Worm (Caenorhabditis elegans) whole organism, L4 larva: ENCODE data around the gene mel-46.

Experiments
- F10B5.3 ChIP-seq: sonication (generic microtip); optimal IDR thresholded peaks from 2 replicates; lab custom pipeline; 2016; ENCODE audit warnings: mild to moderate bottlenecking, missing genetic modification characterization, missing compliant biosample characterization
- F37D6.2 ChIP-seq: sonication (generic microtip); optimal IDR thresholded peaks from 2 replicates; lab custom pipeline; 2016; ENCODE audit warnings: mild to moderate bottlenecking, missing genetic modification characterization, missing compliant biosample characterization
- R02D3.7 ChIP-seq: fragments of 150-350 bp; sonication (generic microtip); optimal IDR thresholded peaks from 3 replicates; lab custom pipeline; 2014; ENCODE audit warnings: missing biosample characterization, missing genetic modification characterization
- Y105C5A.15 ChIP-seq: fragments of 200-800 bp; sonication (Bioruptor generic); IDR thresholded peaks from 2 replicates; pipeline ENCODE4 v1.3.6; 2022; ENCODE audit warnings: missing genetic modification characterization, missing compliant biosample characterization
- Y48G9A.11 ChIP-seq: fragments of 200-800 bp; sonication (Bioruptor generic); IDR thresholded peaks from 2 replicates; pipeline ENCODE4 v1.3.6; 2022; ENCODE audit warnings: missing genetic modification reagents, missing genetic modification characterization, missing compliant biosample characterization
- Y5F2A.4 ChIP-seq: fragments of 200-800 bp; sonication (Bioruptor generic); optimal IDR thresholded peaks from 2 replicates; lab custom pipeline; 2018; ENCODE audit warnings: mild to moderate bottlenecking, missing genetic modification characterization, missing compliant biosample characterization
- ZK546.5 ChIP-seq, 2 experiments: sonication (generic microtip); optimal IDR thresholded peaks; 2 replicates each; lab custom pipeline; 2017; ENCODE audit warnings: missing biosample characterization in 2 of 2, missing genetic modification characterization in 2 of 2
- aha-1 ChIP-seq: fragments of 150-350 bp; peaks from one replicate; lab custom pipeline; 2014; ENCODE audit warnings: missing biosample characterization, missing genetic modification characterization
- aly-2 ChIP-seq: sonication (generic microtip); optimal IDR thresholded peaks from 2 replicates; lab custom pipeline; 2018; ENCODE audit warnings: missing biosample characterization, missing genetic modification characterization
- arid-1 ChIP-seq: fragments of 200-800 bp; sonication (Bioruptor generic); conservative IDR thresholded peaks from 2 replicates; pipeline ENCODE4 v1.3.6; 2022; ENCODE audit warnings: missing genetic modification reagents, missing genetic modification characterization, missing compliant biosample characterization
- ceh-32 ChIP-seq: sonication (generic microtip); optimal IDR thresholded peaks from 2 replicates; lab custom pipeline; 2016; ENCODE audit warnings: mild to moderate bottlenecking, missing genetic modification characterization, missing compliant biosample characterization; ENCODE audit not compliant: poor library complexity
- ceh-44 ChIP-seq: fragments of 200-800 bp; sonication (Bioruptor generic); IDR thresholded peaks from 2 replicates; pipeline ENCODE4 v1.3.6; 2022; ENCODE audit warnings: missing genetic modification reagents, missing genetic modification characterization, missing compliant biosample characterization
- ceh-62 ChIP-seq: sonication (generic microtip); optimal IDR thresholded peaks from 2 replicates; lab custom pipeline; 2017; ENCODE audit warnings: missing biosample characterization, missing genetic modification characterization
- ctbp-1 ChIP-seq: fragments of 200-800 bp; sonication (Bioruptor generic); IDR thresholded peaks from 2 replicates; pipeline ENCODE4 v1.3.6; 2022; ENCODE audit warnings: missing genetic modification reagents, missing genetic modification characterization, missing compliant biosample characterization
- daf-16 ChIP-seq, 3 experiments: sonication (generic microtip); optimal IDR thresholded peaks; 2 replicates each; lab custom pipeline; 2016 to 2017; ENCODE audit warnings: missing genetic modification characterization in 3 of 3, missing genetic modification reagents in 3 of 3, mild to moderate bottlenecking in 2 of 3, missing compliant biosample characterization in 2 of 3, missing biosample characterization in 1 of 3, moderate library complexity in 1 of 3
- daf-19 ChIP-seq: fragments of 200-800 bp; sonication (Bioruptor generic); conservative IDR thresholded peaks from 2 replicates; pipeline ENCODE4 v1.3.6; 2022; ENCODE audit warnings: missing genetic modification characterization, missing compliant biosample characterization
- dmd-8 ChIP-seq: fragments of 200-800 bp; sonication (Bioruptor generic); IDR thresholded peaks from 2 replicates; pipeline ENCODE4 v1.3.6; 2022; ENCODE audit warnings: missing genetic modification characterization, missing compliant biosample characterization
- duxl-1 ChIP-seq: sonication (generic microtip); optimal IDR thresholded peaks from 2 replicates; lab custom pipeline; 2016; ENCODE audit warnings: mild to moderate bottlenecking, missing genetic modification characterization, moderate library complexity, missing compliant biosample characterization; ENCODE audit not compliant: poor library complexity
- egl-27 ChIP-seq: sonication (generic microtip); optimal IDR thresholded peaks from 3 replicates; lab custom pipeline; 2017; ENCODE audit warnings: missing biosample characterization, missing genetic modification reagents, missing genetic modification characterization
- hif-1 ChIP-seq, 2 experiments: sonication (generic microtip); optimal IDR thresholded peaks; 2 replicates each; lab custom pipeline; 2016 to 2017; ENCODE audit warnings: missing compliant biosample characterization in 2 of 2, missing genetic modification characterization in 2 of 2, missing genetic modification reagents in 2 of 2, missing genotype in 2 of 2, mild to moderate bottlenecking in 1 of 2
- hlh-30 ChIP-seq: sonication (generic microtip); optimal IDR thresholded peaks from 2 replicates; lab custom pipeline; 2017; ENCODE audit warnings: antibody characterized with exemption, mild to moderate bottlenecking, missing genetic modification characterization, missing compliant biosample characterization; ENCODE audit not compliant: insufficient read depth
- hmg-1.1 ChIP-seq: fragments of 200-800 bp; sonication (Bioruptor generic); IDR thresholded peaks from 2 replicates; pipeline ENCODE4 v1.3.6; 2022; ENCODE audit warnings: missing genetic modification reagents, missing genetic modification characterization, missing compliant biosample characterization
- lin-1 ChIP-seq: fragments of 200-800 bp; sonication (Bioruptor generic); IDR thresholded peaks from 2 replicates; pipeline ENCODE4 v1.3.6; 2022; ENCODE audit warnings: missing genetic modification reagents, missing genetic modification characterization, missing compliant biosample characterization
- lin-15B ChIP-seq: fragments of 150-350 bp; sonication (generic microtip); optimal IDR thresholded peaks from 3 replicates; lab custom pipeline; 2014; ENCODE audit warnings: missing biosample characterization, missing genetic modification characterization
- lin-38 ChIP-seq: fragments of 200-800 bp; sonication (Bioruptor generic); IDR thresholded peaks from 2 replicates; pipeline ENCODE4 v1.3.6; 2022; ENCODE audit warnings: missing genetic modification reagents, missing genetic modification characterization, missing compliant biosample characterization
- lir-3 ChIP-seq: sonication (generic microtip); optimal IDR thresholded peaks from 2 replicates; lab custom pipeline; 2016; ENCODE audit warnings: mild to moderate bottlenecking, missing genetic modification characterization, missing compliant biosample characterization
- lsy-2 ChIP-seq, 2 experiments: fragments of 150-350 bp in 1 of 2; sonication (generic microtip) in 1 of 2; optimal IDR thresholded peaks; 2 replicates each; lab custom pipeline; 2014 to 2017; ENCODE audit warnings: missing biosample characterization in 2 of 2, missing genetic modification characterization in 2 of 2
- madf-5 ChIP-seq, 2 experiments: fragments of 200-800 bp; sonication (Bioruptor generic); IDR thresholded peaks; 2 replicates each; pipeline ENCODE4 v1.3.6; 2022; ENCODE audit warnings: missing compliant biosample characterization in 2 of 2, missing genetic modification characterization in 2 of 2
- mdl-1 ChIP-seq, 2 experiments: fragments of 150-350 bp in 1 of 2; sonication (generic microtip) in 1 of 2; optimal IDR thresholded peaks; 2 replicates each; lab custom pipeline; 2014 to 2017; ENCODE audit warnings: missing biosample characterization in 2 of 2, missing genetic modification characterization in 2 of 2
- mdt-29 ChIP-seq: fragments of 200-800 bp; sonication (Bioruptor generic); IDR thresholded peaks from 2 replicates; pipeline ENCODE4 v1.3.6; 2022; ENCODE audit warnings: missing genetic modification reagents, missing genetic modification characterization, missing compliant biosample characterization
- mep-1 ChIP-seq: fragments of 150-350 bp; sonication (generic microtip); optimal IDR thresholded peaks from 3 replicates; lab custom pipeline; 2014; ENCODE audit warnings: missing biosample characterization, missing genetic modification characterization
- nhr-25 ChIP-seq: sonication (generic microtip); optimal IDR thresholded peaks from 2 replicates; lab custom pipeline; 2017; ENCODE audit warnings: missing genetic modification characterization, mild to moderate bottlenecking, missing compliant biosample characterization, antibody characterized with exemption, moderate library complexity, borderline replicate concordance; ENCODE audit not compliant: insufficient read depth
- nhr-28 ChIP-seq: fragments of 150-350 bp; optimal IDR thresholded peaks from 2 replicates; lab custom pipeline; 2014; ENCODE audit warnings: missing biosample characterization, missing genetic modification characterization
- nhr-41 ChIP-seq: fragments of 200-800 bp; sonication (Bioruptor generic); IDR thresholded peaks from 2 replicates; pipeline ENCODE4 v1.3.6; 2022; ENCODE audit warnings: missing genetic modification reagents, missing genetic modification characterization, missing compliant biosample characterization
- nhr-42 ChIP-seq: fragments of 200-800 bp; sonication (Bioruptor generic); IDR thresholded peaks from 2 replicates; pipeline ENCODE4 v1.3.6; 2022; ENCODE audit warnings: missing genetic modification characterization, missing compliant biosample characterization
- nhr-76 ChIP-seq: fragments of 150-350 bp; optimal IDR thresholded peaks from 2 replicates; lab custom pipeline; 2014; ENCODE audit warnings: missing biosample characterization, missing genetic modification characterization
- pha-4 ChIP-seq, 2 experiments: fragments of 150-350 bp in 1 of 2; fragments of 200-800 bp in 1 of 2; sonication (Bioruptor generic) in 1 of 2; IDR thresholded peaks in 1 of 2; optimal IDR thresholded peaks in 1 of 2; 2 replicates each; pipeline versions ENCODE4 v1.3.6 to Lab custom; 2014 to 2022; ENCODE audit warnings: missing genetic modification characterization in 2 of 2, missing genetic modification reagents in 2 of 2, missing biosample characterization in 1 of 2, missing compliant biosample characterization in 1 of 2
- php-3 ChIP-seq: fragments of 200-800 bp; sonication (Bioruptor generic); IDR thresholded peaks from 2 replicates; pipeline ENCODE4 v1.3.6; 2022; ENCODE audit warnings: missing genetic modification reagents, missing genetic modification characterization, missing compliant biosample characterization
- set-16 ChIP-seq: fragments of 200-800 bp; sonication (Bioruptor generic); IDR thresholded peaks from 2 replicates; pipeline ENCODE4 v1.3.6; 2022; ENCODE audit warnings: missing genetic modification reagents, missing genetic modification characterization, missing compliant biosample characterization
- skn-1 ChIP-seq: fragments of 150-350 bp; optimal IDR thresholded peaks from 2 replicates; lab custom pipeline; 2014; ENCODE audit warnings: missing biosample characterization, missing genetic modification characterization
- snpc-4 ChIP-seq: fragments of 150-350 bp; optimal IDR thresholded peaks from 2 replicates; lab custom pipeline; 2014; ENCODE audit warnings: missing biosample characterization, missing genetic modification characterization
- spr-1 ChIP-seq: sonication (generic microtip); optimal IDR thresholded peaks from 2 replicates; lab custom pipeline; 2016; ENCODE audit warnings: mild to moderate bottlenecking, missing genetic modification characterization, missing compliant biosample characterization
- spr-3 ChIP-seq: fragments of 200-800 bp; sonication (Bioruptor generic); optimal IDR thresholded peaks from 2 replicates; lab custom pipeline; 2018; ENCODE audit warnings: mild to moderate bottlenecking, missing genetic modification characterization, missing compliant biosample characterization
- tag-97 ChIP-seq: fragments of 200-800 bp; sonication (Bioruptor generic); IDR thresholded peaks from 2 replicates; pipeline ENCODE4 v1.3.6; 2022; ENCODE audit warnings: missing genetic modification characterization, missing compliant biosample characterization
- tra-1 ChIP-seq: fragments of 200-800 bp; sonication (Bioruptor generic); IDR thresholded peaks from 2 replicates; pipeline ENCODE4 v1.3.6; 2022; ENCODE audit warnings: missing genetic modification reagents, missing genetic modification characterization, missing compliant biosample characterization
- unc-130 ChIP-seq: sonication (generic microtip); optimal IDR thresholded peaks from 2 replicates; lab custom pipeline; 2016; ENCODE audit warnings: missing genetic modification reagents, missing genetic modification characterization, missing compliant biosample characterization
- vab-7 ChIP-seq: fragments of 200-800 bp; sonication (Bioruptor generic); IDR thresholded peaks from 2 replicates; pipeline ENCODE4 v1.3.6; 2022; ENCODE audit warnings: missing genetic modification reagents, missing genetic modification characterization, missing compliant biosample characterization
- zfp-2 ChIP-seq: sonication (generic microtip); optimal IDR thresholded peaks from 2 replicates; lab custom pipeline; 2016; ENCODE audit warnings: mild to moderate bottlenecking, missing genetic modification characterization, missing compliant biosample characterization
- ztf-11 ChIP-seq: fragments of 150-350 bp; optimal IDR thresholded peaks from 2 replicates; lab custom pipeline; 2014; ENCODE audit warnings: missing biosample characterization, missing genetic modification characterization
- ztf-7 ChIP-seq: fragments of 150-350 bp; optimal IDR thresholded peaks from 2 replicates; lab custom pipeline; 2014; ENCODE audit warnings: missing biosample characterization, missing genetic modification characterization

mel-46 gene

ce11 chrIV:16863431-16863895 is at the start of gene mel-46, which contains the start of gene lsy-13:
TSS of gene mel-46 (minus strand) at chrIV:16863481.
TSS of gene lsy-13 (plus strand) at chrIV:16863870.
- TF ChIP-seq ceh-62 (tag; lab: Kevin White, UChicago) (no peak), lir-3 (tag; lab: Kevin White, UChicago) (no peak), dmd-8 (GFP tag; lab: Robert Waterston, UW) (no peak), madf-5 (GFP tag; IDR thresholded peaks at IDR 0.05; lab: Robert Waterston, UW) (no peak), aly-2 (tag; lab: Kevin White, UChicago) (no peak), lsy-2 (tag; optimal IDR thresholded peaks at IDR 0.05; lab: Kevin White, UChicago) (peak in 1 of 2 experiments; percentile 70), pha-4 (GFP tag; IDR thresholded peaks at IDR 0.05; lab: Robert Waterston, UW) (no peak), pha-4 (tag; optimal IDR thresholded peaks at IDR 0.05; lab: Kevin White, UChicago) (no peak), ceh-32 (tag; lab: Kevin White, UChicago) (no peak), aha-1 (tag; lab: Kevin White, UChicago) (peak; percentile 73), tag-97 (GFP tag; lab: Robert Waterston, UW) (no peak), Y5F2A.4 (GFP tag; lab: Kevin White, UChicago) (no peak), daf-19 (GFP tag; lab: Robert Waterston, UW) (no peak), F37D6.2 (tag; lab: Kevin White, UChicago) (no peak), zfp-2 (tag; lab: Kevin White, UChicago) (no peak), ZK546.5 (tag; optimal IDR thresholded peaks at IDR 0.05; lab: Kevin White, UChicago) (no peak), snpc-4 (tag; lab: Kevin White, UChicago) (no peak), php-3 (no peak), hmg-1.1 (GFP tag; lab: Robert Waterston, UW) (peak; percentile 39; the same call in 1 of the 2 replicates), spr-3 (no peak), egl-27 (tag; lab: Kevin White, UChicago) (no peak), hlh-30 (tag; lab: Kevin White, UChicago) (peak; percentile 7), vab-7 (GFP tag; lab: Robert Waterston, UW) (peak; percentile 39; the same call in 1 of the 2 replicates), ctbp-1 (GFP tag; lab: Robert Waterston, UW) (no peak), arid-1 (GFP tag; lab: Robert Waterston, UW) (no peak), nhr-28 (tag; lab: Kevin White, UChicago) (no peak), nhr-42 (GFP tag; lab: Robert Waterston, UW) (no peak), hif-1 (tag; optimal IDR thresholded peaks at IDR 0.05; lab: Kevin White, UChicago) (peak in 1 of 2 experiments; percentile 43), skn-1 (tag; lab: Kevin White, UChicago) (no peak), lin-38 (GFP tag; lab: Robert Waterston, UW) (peak; percentile 63), Y48G9A.11 (GFP tag; lab: Robert Waterston, UW) (no peak), set-16 (GFP tag; lab: Robert Waterston, UW) (no peak), mdt-29 (GFP tag; lab: Robert Waterston, UW) (no peak), Y105C5A.15 (no peak), duxl-1 (tag; lab: Kevin White, UChicago) (no peak), ztf-11 (tag; lab: Kevin White, UChicago) (no peak), nhr-25 (no peak), lin-1 (GFP tag; lab: Robert Waterston, UW) (no peak), ceh-44 (GFP tag; lab: Robert Waterston, UW) (no peak), spr-1 (tag; lab: Kevin White, UChicago) (no peak), nhr-76 (tag; lab: Kevin White, UChicago) (no peak), F10B5.3 (tag; lab: Kevin White, UChicago) (no peak), tra-1 (GFP tag; lab: Robert Waterston, UW) (no peak), ztf-7 (tag; lab: Kevin White, UChicago) (no peak), R02D3.7 (tag; lab: Kevin White, UChicago) (no peak), unc-130 (GFP tag; lab: Kevin White, UChicago) (peak; percentile 55), nhr-41 (GFP tag; lab: Robert Waterston, UW) (no peak), daf-16 (GFP tag; optimal IDR thresholded peaks at IDR 0.05; lab: Kevin White, UChicago) (peak in 1 of 2 experiments; percentile 2), daf-16 (tag; optimal IDR thresholded peaks at IDR 0.05; lab: Kevin White, UChicago) (peak; percentile 52), lin-15B (no peak), mep-1 (peak; percentile 70), mdl-1 (tag; optimal IDR thresholded peaks at IDR 0.05; lab: Kevin White, UChicago) (no peak)
